Worm (Caenorhabditis elegans) whole organism, L4 larva: Measurements from ENCODE around the gene cest-6.

Experiments
- D1046.2 ChIP-seq: fragments of 200-800 bp; sonication (Bioruptor generic); IDR thresholded peaks from 2 replicates; pipeline ENCODE4 v1.3.6; 2022; ENCODE audit warnings: missing genetic modification characterization, missing compliant biosample characterization
- F26F4.8 ChIP-seq: fragments of 200-800 bp; sonication (Bioruptor generic); conservative IDR thresholded peaks from 2 replicates; pipeline ENCODE4 v1.3.6; 2022; ENCODE audit warnings: missing genetic modification characterization, missing compliant biosample characterization
- F44E2.7 ChIP-seq: fragments of 200-800 bp; sonication (Bioruptor generic); IDR thresholded peaks from 2 replicates; pipeline ENCODE4 v2.1.2; 2022; ENCODE audit warnings: missing genetic modification characterization, missing compliant biosample characterization
- F49E8.2 ChIP-seq: sonication (generic microtip); optimal IDR thresholded peaks from 2 replicates; lab custom pipeline; 2016; ENCODE audit warnings: missing compliant biosample characterization, mild to moderate bottlenecking, missing genetic modification characterization, borderline replicate concordance
- Y48G9A.11 ChIP-seq: fragments of 200-800 bp; sonication (Bioruptor generic); IDR thresholded peaks from 2 replicates; pipeline ENCODE4 v1.3.6; 2022; ENCODE audit warnings: missing genetic modification reagents, missing genetic modification characterization, missing compliant biosample characterization
- arid-1 ChIP-seq: fragments of 200-800 bp; sonication (Bioruptor generic); conservative IDR thresholded peaks from 2 replicates; pipeline ENCODE4 v1.3.6; 2022; ENCODE audit warnings: missing genetic modification reagents, missing genetic modification characterization, missing compliant biosample characterization
- ctbp-1 ChIP-seq: fragments of 200-800 bp; sonication (Bioruptor generic); IDR thresholded peaks from 2 replicates; pipeline ENCODE4 v1.3.6; 2022; ENCODE audit warnings: missing genetic modification reagents, missing genetic modification characterization, missing compliant biosample characterization
- daf-12 ChIP-seq: fragments of 150-350 bp; optimal IDR thresholded peaks from 2 replicates; lab custom pipeline; 2014; ENCODE audit warnings: missing biosample characterization, missing genetic modification reagents, missing genetic modification characterization
- daf-8 ChIP-seq: fragments of 200-800 bp; sonication (Bioruptor generic); IDR thresholded peaks from 2 replicates; pipeline ENCODE4 v1.3.6; 2022; ENCODE audit warnings: missing genetic modification characterization, missing compliant biosample characterization
- dmd-6 ChIP-seq: fragments of 200-800 bp; sonication (Bioruptor generic); IDR thresholded peaks from 2 replicates; pipeline ENCODE4 v1.3.6; 2022; ENCODE audit warnings: missing genetic modification reagents, missing genetic modification characterization, missing compliant biosample characterization
- dmd-8 ChIP-seq: fragments of 200-800 bp; sonication (Bioruptor generic); IDR thresholded peaks from 2 replicates; pipeline ENCODE4 v1.3.6; 2022; ENCODE audit warnings: missing genetic modification characterization, missing compliant biosample characterization
- dmd-9 ChIP-seq: fragments of 200-800 bp; sonication (Bioruptor generic); IDR thresholded peaks from 2 replicates; pipeline ENCODE4 v1.3.6; 2022; ENCODE audit warnings: missing genetic modification reagents, missing genetic modification characterization, missing compliant biosample characterization
- dve-1 ChIP-seq: sonication (generic microtip); optimal IDR thresholded peaks from 2 replicates; lab custom pipeline; 2017; ENCODE audit warnings: antibody characterized with exemption, mild to moderate bottlenecking, missing genetic modification characterization, missing compliant biosample characterization; ENCODE audit not compliant: insufficient read depth
- egl-43 ChIP-seq: fragments of 200-800 bp; sonication (Bioruptor generic); IDR thresholded peaks from 2 replicates; pipeline ENCODE4 v1.3.6; 2022; ENCODE audit warnings: missing genetic modification reagents, missing genetic modification characterization, missing compliant biosample characterization
- gei-8 ChIP-seq: fragments of 200-800 bp; sonication (Bioruptor generic); optimal IDR thresholded peaks from 2 replicates; lab custom pipeline; 2018; ENCODE audit warnings: mild to moderate bottlenecking, missing genetic modification characterization, missing compliant biosample characterization
- hif-1 ChIP-seq, 2 experiments: sonication (generic microtip); optimal IDR thresholded peaks; 2 replicates each; lab custom pipeline; 2016 to 2017; ENCODE audit warnings: missing compliant biosample characterization in 2 of 2, missing genetic modification characterization in 2 of 2, missing genetic modification reagents in 2 of 2, missing genotype in 2 of 2, mild to moderate bottlenecking in 1 of 2
- jun-1 ChIP-seq: fragments of 150-350 bp; optimal IDR thresholded peaks from 2 replicates; lab custom pipeline; 2014; ENCODE audit warnings: missing biosample characterization, missing genetic modification reagents, missing genetic modification characterization
- lin-15B ChIP-seq: fragments of 150-350 bp; sonication (generic microtip); optimal IDR thresholded peaks from 3 replicates; lab custom pipeline; 2014; ENCODE audit warnings: missing biosample characterization, missing genetic modification characterization
- madf-5 ChIP-seq, 2 experiments: fragments of 200-800 bp; sonication (Bioruptor generic); IDR thresholded peaks; 2 replicates each; pipeline ENCODE4 v1.3.6; 2022; ENCODE audit warnings: missing compliant biosample characterization in 2 of 2, missing genetic modification characterization in 2 of 2
- nhr-102 ChIP-seq: sonication (generic microtip); optimal IDR thresholded peaks from 2 replicates; lab custom pipeline; 2016; ENCODE audit warnings: mild to moderate bottlenecking, missing genetic modification characterization, moderate library complexity, missing compliant biosample characterization
- nhr-48 ChIP-seq: sonication (generic microtip); optimal IDR thresholded peaks from 2 replicates; lab custom pipeline; 2016; ENCODE audit warnings: mild to moderate bottlenecking, missing genetic modification characterization, missing compliant biosample characterization
- nhr-77 ChIP-seq: fragments of 150-350 bp; optimal IDR thresholded peaks from 2 replicates; lab custom pipeline; 2014; ENCODE audit warnings: missing biosample characterization, missing genetic modification characterization
- php-3 ChIP-seq: fragments of 200-800 bp; sonication (Bioruptor generic); IDR thresholded peaks from 2 replicates; pipeline ENCODE4 v1.3.6; 2022; ENCODE audit warnings: missing genetic modification reagents, missing genetic modification characterization, missing compliant biosample characterization
- pqm-1 ChIP-seq: sonication (generic microtip); optimal IDR thresholded peaks from 2 replicates; lab custom pipeline; 2017; ENCODE audit warnings: missing biosample characterization, missing genetic modification characterization
- rbr-2 ChIP-seq: sonication (generic microtip); optimal IDR thresholded peaks from 2 replicates; lab custom pipeline; 2016; ENCODE audit warnings: missing genotype, missing genetic modification characterization, missing compliant biosample characterization
- saeg-2 ChIP-seq: fragments of 200-800 bp; sonication (Bioruptor generic); IDR thresholded peaks from 2 replicates; pipeline ENCODE4 v1.3.6; 2022; ENCODE audit warnings: missing genetic modification reagents, missing genetic modification characterization, missing compliant biosample characterization
- set-16 ChIP-seq: fragments of 200-800 bp; sonication (Bioruptor generic); IDR thresholded peaks from 2 replicates; pipeline ENCODE4 v1.3.6; 2022; ENCODE audit warnings: missing genetic modification reagents, missing genetic modification characterization, missing compliant biosample characterization
- snpc-1.2 ChIP-seq: fragments of 200-800 bp; sonication (Bioruptor generic); IDR thresholded peaks from 2 replicates; pipeline ENCODE4 v1.3.6; 2022; ENCODE audit warnings: missing genetic modification reagents, missing genetic modification characterization, missing compliant biosample characterization
- spr-1 ChIP-seq: sonication (generic microtip); optimal IDR thresholded peaks from 2 replicates; lab custom pipeline; 2016; ENCODE audit warnings: mild to moderate bottlenecking, missing genetic modification characterization, missing compliant biosample characterization
- spr-3 ChIP-seq: fragments of 200-800 bp; sonication (Bioruptor generic); optimal IDR thresholded peaks from 2 replicates; lab custom pipeline; 2018; ENCODE audit warnings: mild to moderate bottlenecking, missing genetic modification characterization, missing compliant biosample characterization
- unc-39 ChIP-seq: sonication (generic microtip); optimal IDR thresholded peaks from 2 replicates; lab custom pipeline; 2017; ENCODE audit warnings: missing biosample characterization, missing genetic modification characterization
- unc-62 ChIP-seq, 3 experiments: fragments of 150-350 bp in 1 of 3; sonication (generic microtip); optimal IDR thresholded peaks in 2 of 3; peaks in 1 of 3; 1 replicate in 1 of 3; 2 replicates in 2 of 3; lab custom pipeline; 2014 to 2017; ENCODE audit warnings: missing biosample characterization in 3 of 3, missing genetic modification characterization in 3 of 3, missing genetic modification reagents in 3 of 3, missing genotype in 1 of 3
- zfp-3 ChIP-seq: fragments of 200-800 bp; sonication (Bioruptor generic); conservative IDR thresholded peaks from 2 replicates; pipeline ENCODE4 v1.3.6; 2022; ENCODE audit warnings: missing genetic modification reagents, missing genetic modification characterization, missing compliant biosample characterization

Gene cest-6

DNA sequence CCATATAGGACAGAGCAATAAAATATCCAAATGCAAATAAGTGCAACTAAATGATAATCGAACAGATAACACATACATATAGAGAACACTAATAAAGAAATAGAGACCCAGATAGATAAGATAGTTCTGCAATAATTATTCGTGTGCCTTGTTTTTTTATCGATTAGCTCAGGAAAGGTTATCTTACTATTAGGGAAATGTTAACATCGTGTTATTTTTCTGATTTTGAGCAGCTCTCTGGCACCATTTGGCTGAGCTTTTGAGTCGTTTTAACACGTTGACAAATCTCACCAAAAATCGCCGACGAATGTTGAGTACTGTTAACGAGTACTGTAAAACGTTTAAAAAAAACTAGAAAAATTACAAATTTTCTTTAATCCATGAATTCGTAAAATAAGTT lies at the start of gene cest-6:
cest-6 (minus strand) TSS at position 101 of the 400 bp plus-strand sequence.
- TF ChIP-seq saeg-2 (GFP tag; lab: Robert Waterston, UW): no peak
- TF ChIP-seq pqm-1: peak; percentile 2
- no peak for TF ChIP-seq dmd-6 (GFP tag; lab: Robert Waterston, UW)

- TF ChIP-seq daf-8 (GFP tag; lab: Robert Waterston, UW) (no peak), unc-39 (no peak), spr-1 (tag; lab: Kevin White, UChicago) (no peak), nhr-48 (tag; lab: Kevin White, UChicago) (no peak), dve-1 (tag; lab: Kevin White, UChicago) (no peak), egl-43 (no peak), php-3 (GFP tag; lab: Robert Waterston, UW) (no peak), nhr-77 (tag; lab: Kevin White, UChicago) (no peak), gei-8 (GFP tag; lab: Kevin White, UChicago) (no peak), madf-5 (GFP tag; IDR thresholded peaks at IDR 0.05; lab: Robert Waterston, UW) (no peak), hif-1 (tag; optimal IDR thresholded peaks at IDR 0.05; lab: Kevin White, UChicago) (no peak), jun-1 (tag; lab: Kevin White, UChicago) (no peak), nhr-102 (no peak)
- TF ChIP-seq, all 104 proteins: peak for 0
These were observed 48.8 kb upstream of the cest-6 start, which contains the start of the genes pgl-1 and him-3 for ce11 chrIV:6977089-6977558. Gene pgl-1 (minus strand): TSS chrIV:6977318. Gene him-3 (plus strand): TSS chrIV:6977508.

DNA sequence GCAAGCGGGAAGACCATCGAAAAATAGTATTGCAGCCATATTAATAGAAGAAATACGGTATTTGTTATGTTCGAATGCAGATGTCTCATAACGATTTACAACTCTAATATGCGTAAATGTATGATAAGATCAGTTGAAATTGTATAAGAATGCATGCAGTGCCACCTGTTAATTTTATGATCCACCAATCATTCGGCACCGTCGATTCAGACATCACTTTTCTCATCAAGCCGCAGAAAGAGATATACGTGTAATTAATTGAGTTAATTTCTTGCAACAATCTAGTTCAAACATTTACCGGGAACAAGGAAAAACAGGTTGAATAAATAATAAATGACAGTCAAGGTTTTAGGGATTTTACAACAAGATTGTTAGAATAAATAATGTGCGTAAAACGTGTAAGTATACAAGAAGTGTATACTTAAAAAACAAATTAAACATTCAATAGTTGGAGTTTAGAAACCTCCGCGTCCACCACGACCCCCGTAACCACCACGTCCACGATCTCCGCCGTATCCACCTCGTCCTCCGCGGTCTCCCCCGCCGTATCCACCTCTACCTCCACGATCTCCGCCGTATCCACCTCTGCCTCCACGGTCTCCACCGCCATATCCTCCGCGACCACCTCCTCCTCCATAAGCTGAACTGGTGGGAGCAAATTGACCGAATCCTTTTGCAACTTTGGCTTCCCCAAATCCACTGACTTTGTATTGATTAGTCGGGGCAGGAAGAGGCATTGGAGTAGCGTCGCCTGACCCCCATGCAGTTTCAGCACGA lies 46.0 kb upstream of the cest-6 start:
- TF ChIP-seq snpc-1.2 (peak; percentile 93), ctbp-1 (GFP tag; lab: Robert Waterston, UW) (0 out of 2 replicates have a peak, but pooled peaks have one; percentile 13), nhr-77 (tag; lab: Kevin White, UChicago) (no peak), unc-62 (GFP tag; optimal IDR thresholded peaks at IDR 0.05 in 1 of 2; lab: Kevin White, UChicago) (peak in 1 of 2 experiments; percentile 7), unc-62 (tag; optimal IDR thresholded peaks at IDR 0.05; lab: Kevin White, UChicago) (no peak), rbr-2 (tag; lab: Kevin White, UChicago) (no peak), dmd-8 (GFP tag; lab: Robert Waterston, UW) (no peak), D1046.2 (GFP tag; lab: Robert Waterston, UW) (peak; percentile 38; the same call in 1 of the 2 replicates), F49E8.2 (tag; lab: Kevin White, UChicago) (peak; percentile 50), set-16 (GFP tag; lab: Robert Waterston, UW) (peak; percentile 91; the same call in 1 of the 2 replicates), Y48G9A.11 (GFP tag; lab: Robert Waterston, UW) (peak; percentile 55; the same call in 1 of the 2 replicates), zfp-3 (GFP tag; lab: Robert Waterston, UW) (no peak), F26F4.8 (GFP tag; lab: Robert Waterston, UW) (0 out of 2 replicates have a peak, but pooled peaks have one; percentile 16), arid-1 (GFP tag; lab: Robert Waterston, UW) (peak; percentile 56; the same call in 1 of the 2 replicates), F44E2.7 (GFP tag; lab: Robert Waterston, UW) (no peak)

DNA sequence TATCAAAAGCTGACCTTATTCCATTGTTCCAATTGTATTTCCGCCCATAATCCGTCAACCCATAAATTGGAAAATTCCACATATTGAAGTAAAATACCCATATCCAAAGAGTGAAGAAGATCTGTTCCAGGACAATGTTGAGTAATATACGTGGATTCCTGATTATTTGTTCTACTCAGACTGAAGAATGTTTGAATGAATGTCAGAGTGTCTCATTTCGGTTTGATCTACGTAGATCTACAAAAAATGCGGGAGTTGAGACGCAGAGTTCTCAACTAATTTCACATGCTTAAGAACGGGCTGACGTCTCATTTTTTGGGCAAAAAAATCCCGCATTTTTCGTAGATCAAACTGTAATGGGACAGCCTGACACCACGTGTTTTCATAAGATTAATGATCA lies 44.1 kb upstream of the cest-6 start, which contains the start of gene nhr-249:
nhr-249 (minus strand) TSS at position 101 of the 400 bp plus-strand sequence.
- TF ChIP-seq lin-15B (tag; lab: Kevin White, UChicago): no peak
- no peak for TF ChIP-seq daf-12 (tag; lab: Kevin White, UChicago)
- TF ChIP-seq dmd-9 (GFP tag; lab: Robert Waterston, UW): no peak
- no peak for TF ChIP-seq spr-3
- no peak for TF ChIP-seq dmd-8 (GFP tag; lab: Robert Waterston, UW)
- no peak for TF ChIP-seq set-16 (GFP tag; lab: Robert Waterston, UW)
